Worm (Caenorhabditis elegans): Measurements from ENCODE around the gene T16G1.9.

DNA sequence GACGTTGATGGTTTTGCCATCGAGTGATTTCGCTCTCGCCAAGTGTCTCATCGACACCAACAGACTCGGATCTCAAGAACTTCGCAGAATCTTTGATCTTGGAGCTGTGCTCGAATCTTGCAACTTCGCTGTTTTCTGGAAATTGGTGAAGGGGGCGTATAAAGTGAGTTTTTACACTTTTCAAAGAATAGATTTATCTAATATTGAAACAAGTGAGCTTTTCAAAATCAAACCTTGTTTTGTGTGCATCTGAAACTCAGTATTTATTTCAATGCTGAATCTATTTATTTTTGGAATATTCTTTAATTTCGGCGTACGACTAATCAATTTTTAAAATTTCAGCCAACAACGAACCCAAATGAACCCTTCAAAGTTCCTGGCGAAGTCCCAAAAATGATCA lies 3.6 kb upstream of the T16G1.9 start:
- TF ChIP-seq mes-4 (tag; optimal IDR thresholded peaks at IDR 0.05): no peak
- TF ChIP-seq Y53G8AR.9 (GFP tag; conservative IDR thresholded peaks at IDR 0.05): no peak
- TF ChIP-seq unc-62 (GFP tag; optimal IDR thresholded peaks at IDR 0.05): no peak
- TF ChIP-seq F33H1.4 (GFP tag; IDR thresholded peaks at IDR 0.05): no peak
- no peak for TF ChIP-seq ets-4 (GFP tag; optimal IDR thresholded peaks at IDR 0.05)
- TF ChIP-seq ceh-100 (GFP tag; IDR thresholded peaks at IDR 0.05): no peak
- no peak for TF ChIP-seq tbp1 (GFP tag; optimal IDR thresholded peaks at IDR 0.05)

Data from whole organism, young adult.